Worm (Caenorhabditis elegans) whole organism, late embryonic: Measurements from ENCODE around the gene Y64G10A.7.
A peak's percentile ranks its signal among the peaks of the same experiment; 100 is the strongest.

Experiments used
- C38D4.7 ChIP-seq: fragments of 200-800 bp; sonication (Bioruptor generic); optimal IDR thresholded peaks from 2 replicates; lab custom pipeline; 2018; ENCODE audit warnings: mild to moderate bottlenecking, missing genetic modification characterization, moderate library complexity, missing compliant biosample characterization
- nfya-1 ChIP-seq: sonication (generic microtip); optimal IDR thresholded peaks from 2 replicates; lab custom pipeline; 2017; ENCODE audit warnings: missing genetic modification characterization, mild to moderate bottlenecking, missing compliant biosample characterization, antibody characterized with exemption, moderate library complexity
- unc-3 ChIP-seq, 2 experiments: fragments of 200-800 bp in 1 of 2; sonication (Bioruptor generic) in 1 of 2; sonication (generic microtip) in 1 of 2; conservative IDR thresholded peaks in 1 of 2; optimal IDR thresholded peaks in 1 of 2; 2 replicates each; pipeline versions ENCODE4 v1.3.6 to Lab custom; 2016 to 2022; ENCODE audit warnings: missing compliant biosample characterization in 2 of 2, missing genetic modification characterization in 2 of 2, missing genetic modification reagents in 1 of 2

Y64G10A.7 gene

ce11 chrIV:14365837-14366378 is 74.2 kb downstream of the Y64G10A.7 start:
- no peak for TF ChIP-seq C38D4.7 (GFP tag; lab: Kevin White, UChicago)
- peak; percentile 94 for TF ChIP-seq nfya-1
- no peak for TF ChIP-seq unc-3 (GFP tag; conservative IDR thresholded peaks at IDR 0.05; lab: Robert Waterston, UW)
- no peak for TF ChIP-seq unc-3 (tag; optimal IDR thresholded peaks at IDR 0.05; lab: Kevin White, UChicago)
